Worm (Caenorhabditis elegans) whole organism, L2 larva: ENCODE results near the gene str-232.
"Not testable (repeated sequence)": the region's sequence is repeated elsewhere in the genome, so short reads cannot be mapped to it uniquely, and the experiment has no call there.

ENCODE experiments used
- R02D3.7 ChIP-seq: fragments of 150-350 bp; optimal IDR thresholded peaks from 2 replicates; lab custom pipeline; 2014; ENCODE audit warnings: missing biosample characterization, missing genetic modification characterization
- blmp-1 ChIP-seq: sonication (generic microtip); optimal IDR thresholded peaks from 2 replicates; lab custom pipeline; 2017; ENCODE audit warnings: missing genetic modification characterization, mild to moderate bottlenecking, missing compliant biosample characterization, antibody characterized with exemption, moderate library complexity; ENCODE audit not compliant: insufficient read depth
- egl-27 ChIP-seq: sonication (generic microtip); optimal IDR thresholded peaks from 3 replicates; lab custom pipeline; 2017; ENCODE audit warnings: missing biosample characterization, missing genetic modification reagents, missing genetic modification characterization
- elt-3 ChIP-seq: sonication (generic microtip); optimal IDR thresholded peaks from 2 replicates; lab custom pipeline; 2017; ENCODE audit warnings: missing biosample characterization, missing genetic modification characterization
- gmeb-1 ChIP-seq: fragments of 150-350 bp; optimal IDR thresholded peaks from 2 replicates; lab custom pipeline; 2014; ENCODE audit warnings: missing biosample characterization, missing genetic modification characterization
- lin-11 ChIP-seq: fragments of 150-350 bp; sonication (generic microtip); optimal IDR thresholded peaks from 2 replicates; lab custom pipeline; 2014; ENCODE audit warnings: missing biosample characterization, missing genetic modification characterization, inconsistent platforms, mixed read lengths
- mab-5 ChIP-seq: fragments of 150-350 bp; optimal IDR thresholded peaks from 2 replicates; lab custom pipeline; 2014; ENCODE audit warnings: missing biosample characterization, missing genetic modification characterization
- nhr-11 ChIP-seq: fragments of 150-350 bp; optimal IDR thresholded peaks from 2 replicates; lab custom pipeline; 2014; ENCODE audit warnings: missing biosample characterization, missing genetic modification characterization
- nhr-12 ChIP-seq: fragments of 150-350 bp; optimal IDR thresholded peaks from 2 replicates; lab custom pipeline; 2014; ENCODE audit warnings: missing biosample characterization, missing genetic modification characterization
- nhr-77 ChIP-seq: fragments of 150-350 bp; optimal IDR thresholded peaks from 2 replicates; lab custom pipeline; 2014; ENCODE audit warnings: missing biosample characterization, missing genetic modification characterization
- zag-1 ChIP-seq: fragments of 150-350 bp; optimal IDR thresholded peaks from 2 replicates; lab custom pipeline; 2014; ENCODE audit warnings: missing biosample characterization, missing genetic modification characterization
- ztf-11 ChIP-seq: sonication (generic microtip); optimal IDR thresholded peaks from 2 replicates; lab custom pipeline; 2017; ENCODE audit warnings: missing biosample characterization, missing genetic modification characterization
- ztf-4 ChIP-seq: fragments of 150-350 bp; optimal IDR thresholded peaks from 2 replicates; lab custom pipeline; 2014; ENCODE audit warnings: missing biosample characterization, missing genetic modification characterization

- not testable (repeated sequence) for TF ChIP-seq mab-5 (tag; lab: Kevin White, UChicago); lin-11 (tag; lab: Kevin White, UChicago); egl-27 (tag; lab: Kevin White, UChicago); nhr-12 (tag; lab: Kevin White, UChicago); nhr-77; ztf-4 (tag; lab: Kevin White, UChicago); gmeb-1 (tag; lab: Kevin White, UChicago); ztf-11; nhr-11 (tag; lab: Kevin White, UChicago); blmp-1 (tag; lab: Kevin White, UChicago); R02D3.7 (tag; lab: Kevin White, UChicago); elt-3; zag-1 (tag; lab: Kevin White, UChicago)
Observed at ce11 chrV:15991850-15992249, 23.7 kb downstream of the str-232 start, which contains the start of gene C06C6.7.
